Worm (Caenorhabditis elegans): Measurements from ENCODE around the gene cif-1.

Gene cif-1

ce11 chrIV:4705182-4705581, 5.4 kb downstream of the cif-1 start (continued):
- TF ChIP-seq nhr-48 (tag; optimal IDR thresholded peaks at IDR 0.05): peak; percentile 30
- no peak for TF ChIP-seq zfp-3 (GFP tag; conservative IDR thresholded peaks at IDR 0.05)
- peak; percentile 61 for TF ChIP-seq lin-1 (GFP tag; IDR thresholded peaks at IDR 0.05)
- TF ChIP-seq lsy-2 (tag; optimal IDR thresholded peaks at IDR 0.05): peak; percentile 47 to 77

- TF ChIP-seq lin-29 (GFP tag; IDR thresholded peaks at IDR 0.05) (no peak), zag-1 (tag; optimal IDR thresholded peaks at IDR 0.05) (no peak), F44E2.7 (GFP tag; IDR thresholded peaks at IDR 0.05) (no peak), R02D3.7 (tag; optimal IDR thresholded peaks at IDR 0.05) (no peak)
These were observed 6.6 kb downstream of the cif-1 start, which contains the start of gene ogdh-1 for ce11 chrIV:4703911-4704310. ogdh-1 (minus strand) TSS chrIV:4704011.

ce11 chrIV:4692463-4692862, 18.1 kb downstream of the cif-1 start, which contains the start of gene spe-51:
spe-51 (plus strand) TSS chrIV:4692763.
- TF ChIP-seq snpc-1.2 (GFP tag; IDR thresholded peaks at IDR 0.05) (no peak), daf-12 (tag; optimal IDR thresholded peaks at IDR 0.05) (no peak), nhr-42 (GFP tag; IDR thresholded peaks at IDR 0.05) (no peak), jun-1 (tag; optimal IDR thresholded peaks at IDR 0.05) (no peak), madf-5 (GFP tag; IDR thresholded peaks at IDR 0.05) (no peak), nhr-25 (tag; optimal IDR thresholded peaks at IDR 0.05; ENCODE audit: borderline replicate concordance, insufficient read depth) (no peak), tra-1 (GFP tag; IDR thresholded peaks at IDR 0.05) (no peak), Y75B8A.6 (GFP tag; IDR thresholded peaks at IDR 0.05) (no peak), daf-16 (GFP tag; optimal IDR thresholded peaks at IDR 0.05) (no peak), daf-16 (tag; optimal IDR thresholded peaks at IDR 0.05) (no peak), lir-3 (tag; optimal IDR thresholded peaks at IDR 0.05) (no peak), pha-4 (GFP tag; IDR thresholded peaks at IDR 0.05) (no peak), pha-4 (tag; optimal IDR thresholded peaks at IDR 0.05) (no peak), R02D3.7 (tag; optimal IDR thresholded peaks at IDR 0.05) (no peak), ZK546.5 (tag; optimal IDR thresholded peaks at IDR 0.05) (no peak), ceh-28 (tag; optimal IDR thresholded peaks at IDR 0.05) (no peak), nhr-6 (tag; optimal IDR thresholded peaks at IDR 0.05) (no peak), fos-1 (tag; optimal IDR thresholded peaks at IDR 0.05) (no peak), F26F4.8 (GFP tag; conservative IDR thresholded peaks at IDR 0.05) (no peak)

ce11 chrIV:4688221-4688620, 22.3 kb downstream of the cif-1 start, which contains the start of gene bus-4:
bus-4 (plus strand) TSS chrIV:4688269.
- TF ChIP-seq ceh-62 (tag; optimal IDR thresholded peaks at IDR 0.05): no peak
- TF ChIP-seq nhr-111 (GFP tag; optimal IDR thresholded peaks at IDR 0.05): no peak
- no peak for TF ChIP-seq arid-1 (GFP tag; conservative IDR thresholded peaks at IDR 0.05)
- TF ChIP-seq ctbp-1 (GFP tag; IDR thresholded peaks at IDR 0.05): no peak
- no peak for TF ChIP-seq ztf-11 (tag; optimal IDR thresholded peaks at IDR 0.05)
- TF ChIP-seq zfp-2 (tag; optimal IDR thresholded peaks at IDR 0.05): no peak
- no peak for TF ChIP-seq madf-5 (GFP tag; IDR thresholded peaks at IDR 0.05)
- TF ChIP-seq nhr-77 (tag; optimal IDR thresholded peaks at IDR 0.05): no peak
- no peak for TF ChIP-seq zip-2 (tag; optimal IDR thresholded peaks at IDR 0.05)
- no peak for TF ChIP-seq F49E8.2 (tag; optimal IDR thresholded peaks at IDR 0.05; ENCODE audit: borderline replicate concordance)
- TF ChIP-seq nhr-41 (GFP tag; IDR thresholded peaks at IDR 0.05): no peak
- TF ChIP-seq ceh-44 (GFP tag; IDR thresholded peaks at IDR 0.05): no peak
- TF ChIP-seq nhr-10 (tag; optimal IDR thresholded peaks at IDR 0.05): no peak
- TF ChIP-seq daf-19 (GFP tag; conservative IDR thresholded peaks at IDR 0.05): no peak
